Fruit fly (Drosophila melanogaster): Measurements from ENCODE around the gene PIG-F.

DNA sequence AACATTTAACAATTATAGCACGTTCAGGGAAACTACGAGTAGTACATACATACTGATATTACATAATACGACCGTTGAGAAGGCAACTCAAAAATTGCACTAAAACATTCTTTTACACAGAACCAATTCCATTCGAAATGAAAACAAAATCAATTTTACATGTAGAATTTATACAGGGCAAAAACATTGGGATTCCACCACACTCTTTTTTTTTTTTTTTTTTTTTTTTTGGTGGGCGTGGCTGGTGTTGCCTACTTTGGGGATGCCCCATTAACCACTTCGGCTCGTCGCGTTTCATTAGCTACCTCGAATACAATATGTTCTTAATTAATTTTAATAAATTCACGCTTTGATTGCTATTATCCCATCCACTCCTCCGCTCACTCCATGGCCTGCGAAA, 38.3 kb downstream of the PIG-F start:
- TF ChIP-seq CG11456 (GFP tag; IDR thresholded peaks at IDR 0.05) (no peak), Sin3A (optimal IDR thresholded peaks at IDR 0.05) (no peak), fd64A (GFP tag; optimal IDR thresholded peaks at IDR 0.05) (no peak), Hr51 (GFP tag; optimal IDR thresholded peaks at IDR 0.05) (no peak), ERR (GFP tag; optimal IDR thresholded peaks at IDR 0.05) (no peak), phol (tag; optimal IDR thresholded peaks at IDR 0.05) (no peak), gem (tag; optimal IDR thresholded peaks at IDR 0.05) (no peak), fd96Cb (tag; optimal IDR thresholded peaks at IDR 0.05) (no peak), CG6683 (GFP tag; optimal IDR thresholded peaks at IDR 0.05) (no peak), psq (GFP tag; optimal IDR thresholded peaks at IDR 0.05) (no peak), abd-A (tag; optimal IDR thresholded peaks at IDR 0.05) (no peak)

Data from whole organism, embryonic.